Worm (Caenorhabditis elegans) whole organism, L1 larva: ENCODE data around the gene fic-1.

ENCODE experiments used
- C04F5.9 ChIP-seq: sonication (generic microtip); optimal IDR thresholded peaks from 2 replicates; lab custom pipeline; 2016; ENCODE audit warnings: missing genetic modification characterization, missing compliant biosample characterization
- C16A3.4 ChIP-seq: fragments of 150-350 bp; optimal IDR thresholded peaks from 2 replicates; lab custom pipeline; 2014; ENCODE audit warnings: missing biosample characterization, missing genetic modification characterization
- ama-1 ChIP-seq: fragments of 150-350 bp; optimal IDR thresholded peaks from 2 replicates; lab custom pipeline; 2014
- ceh-63 ChIP-seq: fragments of 200-800 bp; sonication (Bioruptor generic); optimal IDR thresholded peaks from 2 replicates; lab custom pipeline; 2018; ENCODE audit warnings: mild to moderate bottlenecking, missing genetic modification characterization, missing compliant biosample characterization
- ceh-8 ChIP-seq: fragments of 200-800 bp; sonication (Bioruptor generic); optimal IDR thresholded peaks from 2 replicates; lab custom pipeline; 2018; ENCODE audit warnings: mild to moderate bottlenecking, missing genetic modification characterization, moderate library complexity, missing compliant biosample characterization
- ceh-82 ChIP-seq, 3 experiments: fragments of 150-350 bp in 1 of 3; sonication (generic microtip) in 2 of 3; optimal IDR thresholded peaks; 2 replicates each; lab custom pipeline; 2014 to 2017; ENCODE audit warnings: missing biosample characterization in 3 of 3, missing genetic modification characterization in 3 of 3
- ceh-88 ChIP-seq: fragments of 200-800 bp; sonication (Bioruptor generic); IDR thresholded peaks from 2 replicates; pipeline ENCODE4 v1.3.6; 2022; ENCODE audit warnings: missing genetic modification characterization, missing compliant biosample characterization
- ceh-90 ChIP-seq: sonication (generic microtip); optimal IDR thresholded peaks from 2 replicates; lab custom pipeline; 2016; ENCODE audit warnings: missing genetic modification characterization, missing compliant biosample characterization
- ces-1 ChIP-seq: fragments of 150-350 bp; optimal IDR thresholded peaks from 2 replicates; lab custom pipeline; 2014; ENCODE audit warnings: missing biosample characterization, missing genetic modification reagents, missing genetic modification characterization
- dsc-1 ChIP-seq: sonication (generic microtip); optimal IDR thresholded peaks from 2 replicates; lab custom pipeline; 2016; ENCODE audit warnings: mild to moderate bottlenecking, missing genetic modification characterization, missing compliant biosample characterization
- efl-1 ChIP-seq, 4 experiments: fragments of 150-350 bp; optimal IDR thresholded peaks in 3 of 4; peaks in 1 of 4; 1 replicate in 1 of 4; 2 replicates in 3 of 4; lab custom pipeline; 2014; ENCODE audit warnings: missing biosample characterization in 2 of 4, missing genetic modification characterization in 2 of 4, missing genetic modification reagents in 2 of 4
- egl-27 ChIP-seq, 2 experiments: fragments of 150-350 bp in 1 of 2; sonication (generic microtip); optimal IDR thresholded peaks; 3 replicates each; lab custom pipeline; 2017 to 2018; ENCODE audit warnings: missing biosample characterization in 2 of 2, missing genetic modification characterization in 2 of 2, missing genetic modification reagents in 2 of 2
- elt-3 ChIP-seq, 6 experiments: fragments of 150-350 bp in 1 of 6; sonication (generic microtip); optimal IDR thresholded peaks; 2 replicates each; lab custom pipeline; 2017 to 2018; ENCODE audit warnings: missing biosample characterization in 6 of 6, missing genetic modification characterization in 6 of 6, inconsistent platforms in 1 of 6
- ets-5 ChIP-seq: fragments of 200-800 bp; sonication (Bioruptor generic); IDR thresholded peaks from 2 replicates; pipeline ENCODE4 v1.3.6; 2022; ENCODE audit warnings: missing genetic modification characterization, missing compliant biosample characterization
- fkh-10 ChIP-seq: sonication (generic microtip); optimal IDR thresholded peaks from 2 replicates; lab custom pipeline; 2017; ENCODE audit warnings: missing biosample characterization, missing genetic modification reagents, missing genetic modification characterization
- fkh-4 ChIP-seq: sonication (generic microtip); optimal IDR thresholded peaks from 2 replicates; lab custom pipeline; 2016; ENCODE audit warnings: missing compliant biosample characterization, missing genetic modification characterization, borderline replicate concordance
- fkh-8 ChIP-seq: sonication (generic microtip); optimal IDR thresholded peaks from 2 replicates; lab custom pipeline; 2016; ENCODE audit warnings: mild to moderate bottlenecking, missing genetic modification characterization, missing compliant biosample characterization
- hlh-4 ChIP-seq: sonication (generic microtip); optimal IDR thresholded peaks from 2 replicates; lab custom pipeline; 2016; ENCODE audit warnings: mild to moderate bottlenecking, missing genetic modification characterization, missing compliant biosample characterization
- irx-1 ChIP-seq: sonication (generic microtip); optimal IDR thresholded peaks from 2 replicates; lab custom pipeline; 2016; ENCODE audit warnings: missing genetic modification characterization, missing compliant biosample characterization
- isw-1 ChIP-seq: fragments of 200-800 bp; sonication (Bioruptor generic); IDR thresholded peaks from 2 replicates; pipeline ENCODE4 v1.3.6; 2022; ENCODE audit warnings: missing genetic modification characterization, missing compliant biosample characterization
- lin-14 ChIP-seq: fragments of 200-800 bp; sonication (Bioruptor generic); optimal IDR thresholded peaks from 2 replicates; lab custom pipeline; 2018; ENCODE audit warnings: mild to moderate bottlenecking, missing genetic modification characterization, moderate library complexity, missing compliant biosample characterization
- lin-15B ChIP-seq: fragments of 150-350 bp; sonication (generic microtip); optimal IDR thresholded peaks from 3 replicates; lab custom pipeline; 2014; ENCODE audit warnings: missing biosample characterization, missing genetic modification characterization
- lin-35 ChIP-seq, 2 experiments: fragments of 150-350 bp; optimal IDR thresholded peaks; 2 replicates each; lab custom pipeline; 2014; ENCODE audit warnings: missing biosample characterization in 2 of 2, missing genetic modification characterization in 2 of 2, missing genetic modification reagents in 2 of 2
- lin-39 ChIP-seq: fragments of 150-350 bp; optimal IDR thresholded peaks from 2 replicates; lab custom pipeline; 2014; ENCODE audit warnings: missing biosample characterization, missing genetic modification reagents, missing genetic modification characterization
- lir-3 ChIP-seq: sonication (generic microtip); optimal IDR thresholded peaks from 2 replicates; lab custom pipeline; 2016; ENCODE audit warnings: mild to moderate bottlenecking, missing genetic modification characterization, moderate library complexity, missing compliant biosample characterization; ENCODE audit not compliant: poor library complexity
- lsy-2 ChIP-seq, 2 experiments: fragments of 150-350 bp; optimal IDR thresholded peaks; 2 replicates each; lab custom pipeline; 2014; ENCODE audit warnings: missing biosample characterization in 2 of 2, missing genetic modification characterization in 2 of 2
- mab-9 ChIP-seq: fragments of 200-800 bp; sonication (Bioruptor generic); IDR thresholded peaks from 2 replicates; pipeline ENCODE4 v1.3.6; 2022; ENCODE audit warnings: missing genetic modification reagents, missing genetic modification characterization, missing compliant biosample characterization
- mdl-1 ChIP-seq, 2 experiments: fragments of 150-350 bp; optimal IDR thresholded peaks; 2 replicates each; lab custom pipeline; 2014 to 2017; ENCODE audit warnings: missing biosample characterization in 2 of 2, missing genetic modification characterization in 2 of 2, inconsistent platforms in 1 of 2
- nhr-19 ChIP-seq: fragments of 200-800 bp; sonication (Bioruptor generic); conservative IDR thresholded peaks from 2 replicates; pipeline ENCODE4 v1.3.6; 2022; ENCODE audit warnings: missing genetic modification characterization, missing compliant biosample characterization
- nhr-20 ChIP-seq: sonication (generic microtip); optimal IDR thresholded peaks from 2 replicates; lab custom pipeline; 2016; ENCODE audit warnings: mild to moderate bottlenecking, missing genetic modification characterization, missing compliant biosample characterization
- nhr-47 ChIP-seq: sonication (generic microtip); optimal IDR thresholded peaks from 2 replicates; lab custom pipeline; 2016; ENCODE audit warnings: mild to moderate bottlenecking, missing genetic modification characterization, moderate library complexity, missing compliant biosample characterization
- nhr-71 ChIP-seq: sonication (generic microtip); optimal IDR thresholded peaks from 2 replicates; lab custom pipeline; 2016; ENCODE audit warnings: mild to moderate bottlenecking, missing genetic modification characterization, moderate library complexity, missing compliant biosample characterization
- nhr-77 ChIP-seq: fragments of 150-350 bp; optimal IDR thresholded peaks from 2 replicates; lab custom pipeline; 2014; ENCODE audit warnings: missing biosample characterization, missing genetic modification characterization
- nhr-85 ChIP-seq: sonication (generic microtip); peaks from one replicate; lab custom pipeline; 2016; ENCODE audit warnings: missing genetic modification characterization, inconsistent platforms, missing compliant biosample characterization
- pag-3 ChIP-seq: sonication (generic microtip); optimal IDR thresholded peaks from 2 replicates; lab custom pipeline; 2017; ENCODE audit warnings: missing genetic modification characterization, mild to moderate bottlenecking, missing compliant biosample characterization, antibody characterized with exemption, borderline replicate concordance; ENCODE audit not compliant: insufficient read depth
- rnt-1 ChIP-seq: sonication (generic microtip); optimal IDR thresholded peaks from 2 replicates; lab custom pipeline; 2016; ENCODE audit warnings: mild to moderate bottlenecking, missing genetic modification characterization, moderate library complexity, missing compliant biosample characterization
- skn-1 ChIP-seq: fragments of 150-350 bp; optimal IDR thresholded peaks from 2 replicates; lab custom pipeline; 2014; ENCODE audit warnings: missing biosample characterization, missing genetic modification characterization
- snpc-4 ChIP-seq: fragments of 150-350 bp; optimal IDR thresholded peaks from 2 replicates; lab custom pipeline; 2014; ENCODE audit warnings: missing biosample characterization, missing genetic modification characterization
- snu-23 ChIP-seq: sonication (generic microtip); optimal IDR thresholded peaks from 2 replicates; lab custom pipeline; 2016; ENCODE audit warnings: missing genetic modification characterization, missing compliant biosample characterization
- swsn-7 ChIP-seq: sonication (generic microtip); optimal IDR thresholded peaks from 2 replicates; lab custom pipeline; 2016; ENCODE audit warnings: missing genetic modification characterization, missing compliant biosample characterization
- tlp-1 ChIP-seq: fragments of 150-350 bp; optimal IDR thresholded peaks from 2 replicates; lab custom pipeline; 2014; ENCODE audit warnings: missing biosample characterization, missing genetic modification characterization
- unc-30 ChIP-seq: sonication (generic microtip); optimal IDR thresholded peaks from 2 replicates; lab custom pipeline; 2017; ENCODE audit warnings: missing biosample characterization, missing genetic modification characterization
- unc-62 ChIP-seq: fragments of 150-350 bp; optimal IDR thresholded peaks from 2 replicates; lab custom pipeline; 2014; ENCODE audit warnings: missing biosample characterization, missing genetic modification reagents, missing genetic modification characterization
- xbp-1 ChIP-seq: sonication (generic microtip); optimal IDR thresholded peaks from 2 replicates; lab custom pipeline; 2016; ENCODE audit warnings: missing genetic modification characterization, missing compliant biosample characterization
- zag-1 ChIP-seq: fragments of 150-350 bp; optimal IDR thresholded peaks from 2 replicates; lab custom pipeline; 2014; ENCODE audit warnings: missing biosample characterization, missing genetic modification characterization
- zip-4 ChIP-seq: fragments of 200-800 bp; sonication (Bioruptor generic); optimal IDR thresholded peaks from 2 replicates; lab custom pipeline; 2018; ENCODE audit warnings: mild to moderate bottlenecking, missing genetic modification characterization, moderate library complexity, missing compliant biosample characterization

The fic-1 gene

DNA sequence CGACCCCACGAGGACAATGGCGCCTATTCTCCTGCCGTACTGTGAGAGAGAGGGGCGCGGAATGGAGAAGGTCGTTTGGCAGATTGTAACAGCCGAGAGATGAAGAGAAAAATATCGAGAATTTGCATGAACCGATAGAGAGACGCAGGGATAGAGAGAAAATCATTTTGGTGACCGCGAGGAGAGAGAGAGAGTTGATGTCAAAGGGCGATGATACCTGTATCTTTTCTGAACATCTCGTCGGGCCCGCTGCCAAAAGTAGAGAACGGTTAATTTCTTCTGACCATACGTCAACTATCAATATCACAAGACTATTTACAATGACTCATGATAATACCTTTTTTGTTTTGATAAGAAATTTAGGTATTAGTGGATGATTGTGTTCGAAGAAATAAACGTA is 38.7 kb downstream of the fic-1 start (continued):
- TF ChIP-seq nhr-71 (peak; percentile 70), rnt-1 (tag; lab: Kevin White, UChicago) (peak; percentile 47)

DNA sequence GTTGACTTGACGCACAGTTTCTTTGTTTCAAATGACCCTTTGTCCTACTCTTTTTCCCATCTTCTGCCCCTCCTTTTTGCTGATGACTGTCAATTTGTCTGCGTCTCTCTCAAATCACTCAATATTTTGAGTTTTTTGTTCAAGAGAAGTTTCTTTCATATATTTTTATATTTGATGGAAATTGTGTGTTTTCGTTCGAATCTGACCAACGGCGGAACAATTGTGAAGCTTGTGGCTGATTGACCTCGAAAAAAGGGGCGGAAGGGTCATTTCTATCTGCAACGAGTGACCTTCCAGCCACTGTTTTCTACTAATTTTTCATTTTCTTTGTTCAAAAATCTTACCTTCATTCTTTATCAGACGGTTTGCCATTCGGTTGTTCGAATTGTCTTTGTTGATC is 41.4 kb downstream of the fic-1 start:
- TF ChIP-seq lin-14 (GFP tag; lab: Kevin White, UChicago) (peak; percentile 15), lin-39 (tag; lab: Kevin White, UChicago) (no peak)

DNA sequence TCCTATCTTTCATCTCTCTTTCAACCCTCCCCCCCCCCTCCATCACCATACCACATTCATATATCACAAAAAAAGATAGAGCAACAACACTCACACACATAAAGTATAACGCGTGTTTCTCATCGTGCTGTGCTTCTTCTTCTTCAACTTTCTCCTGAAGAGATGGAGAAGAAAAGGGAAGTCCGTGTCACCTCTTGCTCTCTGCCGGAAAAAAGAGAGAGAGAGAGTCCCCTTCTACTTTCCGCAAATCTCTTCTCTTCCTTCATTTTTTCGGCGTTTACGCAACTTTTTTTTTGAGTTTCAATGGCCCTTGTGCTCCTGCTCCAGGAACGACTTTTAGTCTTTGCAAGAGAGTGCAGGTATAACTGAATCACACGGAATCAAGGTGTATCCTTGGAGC is 42.4 kb downstream of the fic-1 start:
- peak in 1 of 3 experiments; percentile 26 for TF ChIP-seq ceh-82 (tag; optimal IDR thresholded peaks at IDR 0.05; lab: Kevin White, UChicago)
- no peak for TF ChIP-seq tlp-1 (tag; lab: Kevin White, UChicago)
- no peak for TF ChIP-seq nhr-85
- no peak for TF ChIP-seq C04F5.9 (tag; lab: Kevin White, UChicago)
- TF ChIP-seq dsc-1 (tag; lab: Kevin White, UChicago) = peak; percentile 11
- no peak for TF ChIP-seq irx-1 (tag; lab: Kevin White, UChicago)
- TF ChIP-seq fkh-8 (tag; lab: Kevin White, UChicago) = peak; percentile 6
- TF ChIP-seq nhr-19 (GFP tag; lab: Robert Waterston, UW) = 0 out of 2 replicates have a peak, but pooled peaks have one; percentile 2
- TF ChIP-seq ceh-90 (tag; lab: Kevin White, UChicago) = no peak
- peak in 1 of 2 experiments; percentile 24 for TF ChIP-seq lsy-2 (tag; optimal IDR thresholded peaks at IDR 0.05; lab: Kevin White, UChicago)
- TF ChIP-seq isw-1 (GFP tag; lab: Robert Waterston, UW) = no peak
- TF ChIP-seq lin-35 (GFP tag; optimal IDR thresholded peaks at IDR 0.05; lab: Kevin White, UChicago) = no peak
- TF ChIP-seq hlh-4 (tag; lab: Kevin White, UChicago) = no peak
- peak; percentile 27 for TF ChIP-seq nhr-71
- no peak for TF ChIP-seq nhr-20 (tag; lab: Kevin White, UChicago)
- peak; percentile 85 for TF ChIP-seq lin-14 (GFP tag; lab: Kevin White, UChicago)
- no peak for TF ChIP-seq efl-1 (optimal IDR thresholded peaks at IDR 0.05; lab: Kevin White, UChicago)
- TF ChIP-seq efl-1 (GFP tag; optimal IDR thresholded peaks at IDR 0.05 in 1 of 2; lab: Kevin White, UChicago) = peak in 1 of 2 experiments; percentile 31
- TF ChIP-seq ceh-63 (GFP tag; lab: Kevin White, UChicago) = no peak
- TF ChIP-seq fkh-10 (GFP tag; lab: Kevin White, UChicago) = peak; percentile 88
- no peak for TF ChIP-seq snpc-4
- TF ChIP-seq snu-23 (GFP tag; lab: Kevin White, UChicago) = peak; percentile 12
- TF ChIP-seq nhr-77 (tag; lab: Kevin White, UChicago) = no peak
- TF ChIP-seq elt-3 (tag; optimal IDR thresholded peaks at IDR 0.05; lab: Kevin White, UChicago) = no peak
- TF ChIP-seq unc-62 (GFP tag; lab: Kevin White, UChicago) = no peak
- TF ChIP-seq ceh-88 = no peak
- no peak for TF ChIP-seq ama-1 (lab: Kevin White, UChicago)
- TF ChIP-seq egl-27 (tag; optimal IDR thresholded peaks at IDR 0.05; lab: Kevin White, UChicago) = no peak
- TF ChIP-seq swsn-7 (tag; lab: Kevin White, UChicago) = peak; percentile 8
- no peak for TF ChIP-seq C16A3.4 (tag; lab: Kevin White, UChicago)
- no peak for TF ChIP-seq zag-1 (tag; lab: Kevin White, UChicago)
- TF ChIP-seq rnt-1 (tag; lab: Kevin White, UChicago) = peak; percentile 43

DNA sequence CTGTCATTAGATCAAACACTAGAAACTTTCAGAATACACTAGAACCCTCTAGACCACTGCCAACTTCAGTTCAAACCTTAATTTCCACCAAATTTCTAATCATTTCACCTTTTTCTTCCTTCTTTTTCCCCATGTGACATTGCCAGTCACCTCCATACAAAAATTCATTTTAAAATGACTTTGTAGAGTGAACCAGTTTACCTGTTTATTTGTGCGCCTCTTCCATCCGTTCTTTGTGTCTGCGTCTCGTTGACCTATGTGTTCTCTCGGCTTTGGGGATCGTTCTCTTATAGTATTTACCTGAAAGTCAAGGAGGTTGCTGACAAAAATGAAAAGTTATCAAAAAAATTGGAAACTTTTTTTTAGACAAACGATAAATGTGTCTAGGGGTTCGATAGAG is 43.4 kb downstream of the fic-1 start:
- TF ChIP-seq unc-30 (tag; lab: Kevin White, UChicago) (no peak), pag-3 (tag; lab: Kevin White, UChicago) (no peak), ceh-88 (no peak), fkh-8 (tag; lab: Kevin White, UChicago) (no peak), unc-62 (GFP tag; lab: Kevin White, UChicago) (no peak), C16A3.4 (tag; lab: Kevin White, UChicago) (no peak), nhr-85 (peak; percentile 73), nhr-77 (tag; lab: Kevin White, UChicago) (no peak), ceh-8 (GFP tag; lab: Kevin White, UChicago) (no peak), nhr-47 (tag; lab: Kevin White, UChicago) (no peak), fkh-4 (tag; lab: Kevin White, UChicago) (no peak), ces-1 (GFP tag; lab: Kevin White, UChicago) (no peak), xbp-1 (tag; lab: Kevin White, UChicago) (no peak), mab-9 (GFP tag; lab: Robert Waterston, UW) (no peak), lir-3 (tag; lab: Kevin White, UChicago) (no peak), zip-4 (GFP tag; lab: Kevin White, UChicago) (no peak), ets-5 (no peak), skn-1 (tag; lab: Kevin White, UChicago) (no peak), lin-15B (tag; lab: Kevin White, UChicago) (no peak), mdl-1 (tag; optimal IDR thresholded peaks at IDR 0.05; lab: Kevin White, UChicago) (no peak), snpc-4 (no peak)
